Worm (Caenorhabditis elegans): ENCODE measurements around the gene irld-51.

DNA sequence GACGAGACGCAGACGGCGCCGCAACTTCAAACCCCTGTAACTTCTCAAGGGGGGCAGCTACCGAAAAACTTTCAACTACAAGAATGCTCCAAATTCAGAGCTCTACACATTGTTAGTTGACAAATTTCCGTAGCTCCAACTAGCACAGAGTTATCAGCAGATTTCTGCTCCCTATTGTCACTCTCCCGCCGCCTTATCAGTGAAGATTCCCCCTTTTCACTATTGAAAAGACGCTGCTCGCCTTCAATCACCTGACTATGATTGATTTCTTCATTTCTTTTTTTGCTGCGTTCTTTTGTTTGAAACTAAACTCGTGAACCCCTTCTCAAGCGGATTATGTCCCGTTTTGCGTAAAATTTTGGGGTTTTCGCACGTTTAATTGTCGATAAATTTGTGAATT is 30.2 kb downstream of the irld-51 start:
- no peak for TF ChIP-seq fos-1 (tag; optimal IDR thresholded peaks at IDR 0.05)
- no peak for TF ChIP-seq spr-3 (GFP tag; optimal IDR thresholded peaks at IDR 0.05)
- TF ChIP-seq ceh-44 (GFP tag; IDR thresholded peaks at IDR 0.05), result no peak
